Worm (Caenorhabditis elegans): ENCODE data around the gene C36A4.4.

ce11 chrIII:3887586-3887985, 44.2 kb upstream of the C36A4.4 start:
- TF ChIP-seq mep-1 (tag; optimal IDR thresholded peaks at IDR 0.05) (no peak), ceh-83 (GFP tag; optimal IDR thresholded peaks at IDR 0.05) (no peak)

All from whole organism, mixed stage, embryonic.